Worm (Caenorhabditis elegans) whole organism, early embryonic: Measurements from ENCODE around the gene F13D12.5.

Experiments
- B0310.2 ChIP-seq: sonication (generic microtip); optimal IDR thresholded peaks from 2 replicates; lab custom pipeline; 2016; ENCODE audit warnings: mild to moderate bottlenecking, missing genetic modification characterization, missing compliant biosample characterization
- ama-1 ChIP-seq: fragments of 150-350 bp; optimal IDR thresholded peaks from 2 replicates; lab custom pipeline; 2014
- ets-7 ChIP-seq: sonication (generic microtip); optimal IDR thresholded peaks from 2 replicates; lab custom pipeline; 2016; ENCODE audit warnings: missing genotype, missing genetic modification characterization, missing compliant biosample characterization
- flt-1 ChIP-seq: fragments of 200-800 bp; sonication (Bioruptor generic); IDR thresholded peaks from 2 replicates; pipeline ENCODE4 v1.3.6; 2022; ENCODE audit warnings: missing genetic modification characterization, missing compliant biosample characterization
- hmbx-1 ChIP-seq: sonication (generic microtip); optimal IDR thresholded peaks from 2 replicates; lab custom pipeline; 2016; ENCODE audit warnings: mild to moderate bottlenecking, missing genetic modification characterization, missing compliant biosample characterization
- hnd-1 ChIP-seq: sonication (generic microtip); optimal IDR thresholded peaks from 2 replicates; lab custom pipeline; 2016; ENCODE audit warnings: missing genetic modification characterization, missing compliant biosample characterization
- sea-1 ChIP-seq: fragments of 200-800 bp; sonication (Bioruptor generic); conservative IDR thresholded peaks from 2 replicates; pipeline ENCODE4 v1.3.6; 2022; ENCODE audit warnings: missing genetic modification characterization, missing compliant biosample characterization

- TF ChIP-seq flt-1 (no peak), ama-1 (lab: Kevin White, UChicago) (no peak), ets-7 (tag; lab: Kevin White, UChicago) (no peak), hnd-1 (no peak), sea-1 (GFP tag; lab: Robert Waterston, UW) (no peak), hmbx-1 (tag; lab: Kevin White, UChicago) (no peak), B0310.2 (tag; lab: Kevin White, UChicago) (no peak)
These were observed 17.1 kb upstream of the F13D12.5 start, which contains the start of gene fcmt-1 for ce11 chrII:11709464-11709863.
